Fruit fly (Drosophila melanogaster) whole organism, embryonic: ENCODE data around the gene Decay.
A peak's percentile ranks its signal among the peaks of the same experiment; 100 is the strongest.

Source experiments
- BEAF-32 ChIP-seq: fragments of 200-800 bp; sonication (Bioruptor generic); optimal IDR thresholded peaks from 3 replicates; lab custom pipeline; 2017; ENCODE audit warnings: missing biosample characterization, missing genetic modification characterization, mild to moderate bottlenecking, moderate library complexity, missing genetic modification reagents
- CG10274 ChIP-seq: fragments of 200-800 bp; sonication (Bioruptor generic); optimal IDR thresholded peaks from 3 replicates; lab custom pipeline; 2017; ENCODE audit warnings: missing biosample characterization, mild to moderate bottlenecking, missing genetic modification characterization
- CG11456 ChIP-seq: fragments of 200-800 bp; sonication (Bioruptor generic); IDR thresholded peaks from 3 replicates; pipeline ENCODE4 v1.3.6; 2022; ENCODE audit warnings: missing biosample characterization, missing genetic modification characterization
- CG12744 ChIP-seq: fragments of 200-800 bp; sonication (Bioruptor generic); optimal IDR thresholded peaks from 2 replicates; lab custom pipeline; 2016; ENCODE audit warnings: missing biosample characterization, missing genetic modification characterization
- CG14014 ChIP-seq: fragments of 200-800 bp; sonication (Bioruptor generic); IDR thresholded peaks from 2 replicates; pipeline ENCODE4 v1.3.6; 2022; ENCODE audit warnings: missing biosample characterization, missing genetic modification characterization
- CG14710 ChIP-seq: fragments of 200-800 bp; sonication (Bioruptor generic); optimal IDR thresholded peaks from 3 replicates; lab custom pipeline; 2019; ENCODE audit warnings: missing biosample characterization, mild to moderate bottlenecking, missing genetic modification characterization, moderate library complexity
- CG15073 ChIP-seq: fragments of 200-800 bp; sonication (Bioruptor generic); optimal IDR thresholded peaks from 2 replicates; lab custom pipeline; 2016; ENCODE audit warnings: missing biosample characterization, missing genetic modification characterization
- CG1529 ChIP-seq: fragments of 200-800 bp; sonication (Bioruptor generic); optimal IDR thresholded peaks from 3 replicates; lab custom pipeline; 2018; ENCODE audit warnings: missing biosample characterization, missing genetic modification characterization
- CG1602 ChIP-seq: fragments of 200-800 bp; sonication (Bioruptor generic); optimal IDR thresholded peaks from 3 replicates; lab custom pipeline; 2016; ENCODE audit warnings: missing biosample characterization, missing genetic modification characterization
- CG17328 ChIP-seq: fragments of 200-800 bp; sonication (Bioruptor generic); IDR thresholded peaks from 2 replicates; pipeline ENCODE4 v1.3.6; 2022; ENCODE audit warnings: missing biosample characterization, missing genetic modification characterization
- CG17359 ChIP-seq: fragments of 200-800 bp; sonication (Bioruptor generic); optimal IDR thresholded peaks from 3 replicates; lab custom pipeline; 2018; ENCODE audit warnings: missing biosample characterization, mild to moderate bottlenecking, missing genetic modification characterization, moderate library complexity
- CG17612 ChIP-seq: fragments of 200-800 bp; sonication (Bioruptor generic); IDR thresholded peaks from 2 replicates; pipeline ENCODE4 v1.3.6; 2022; ENCODE audit warnings: missing biosample characterization, missing genetic modification characterization
- CG18619 ChIP-seq: fragments of 200-800 bp; sonication (Bioruptor generic); optimal IDR thresholded peaks from 3 replicates; lab custom pipeline; 2017; ENCODE audit warnings: missing biosample characterization, mild to moderate bottlenecking, missing genetic modification characterization
- CG2199 ChIP-seq: fragments of 200-800 bp; sonication (Bioruptor generic); IDR thresholded peaks from 3 replicates; pipeline ENCODE4 v1.3.6; 2022; ENCODE audit warnings: missing biosample characterization, missing genetic modification characterization
- CG3065 ChIP-seq: fragments of 200-800 bp; sonication (Bioruptor generic); optimal IDR thresholded peaks from 2 replicates; lab custom pipeline; 2016; ENCODE audit warnings: missing biosample characterization, missing genetic modification characterization
- CG3163 ChIP-seq: fragments of 200-800 bp; sonication (Bioruptor generic); optimal IDR thresholded peaks from 3 replicates; lab custom pipeline; 2016; ENCODE audit warnings: missing biosample characterization, missing genetic modification characterization
- CG3838 ChIP-seq: fragments of 200-800 bp; sonication (Bioruptor generic); optimal IDR thresholded peaks from 3 replicates; lab custom pipeline; 2016; ENCODE audit warnings: missing biosample characterization, missing genetic modification characterization
- CG3847 ChIP-seq: fragments of 200-800 bp; sonication (Bioruptor generic); IDR thresholded peaks from 2 replicates; pipeline ENCODE4 v1.3.6; 2022; ENCODE audit warnings: missing biosample characterization, missing genetic modification characterization
- CG4328 ChIP-seq: fragments of 200-800 bp; sonication (Bioruptor generic); optimal IDR thresholded peaks from 3 replicates; lab custom pipeline; 2017; ENCODE audit warnings: missing biosample characterization, missing genetic modification reagents, missing genetic modification characterization
- CG4404 ChIP-seq: fragments of 200-800 bp; sonication (Bioruptor generic); IDR thresholded peaks from 2 replicates; pipeline ENCODE4 v1.3.6; 2022; ENCODE audit warnings: missing biosample characterization, missing genetic modification characterization
- CG6765 ChIP-seq: fragments of 200-800 bp; sonication (Bioruptor generic); optimal IDR thresholded peaks from 3 replicates; lab custom pipeline; 2017; ENCODE audit warnings: missing biosample characterization, mild to moderate bottlenecking, missing genetic modification characterization
- CG7928 ChIP-seq: fragments of 200-800 bp; sonication (Bioruptor generic); optimal IDR thresholded peaks from 2 replicates; lab custom pipeline; 2017; ENCODE audit warnings: missing biosample characterization, mild to moderate bottlenecking, missing genetic modification characterization
- CG9609 ChIP-seq: fragments of 200-800 bp; sonication (Bioruptor generic); optimal IDR thresholded peaks from 3 replicates; lab custom pipeline; 2016; ENCODE audit warnings: missing biosample characterization, missing genetic modification characterization
- CoRest ChIP-seq: fragments of 200-800 bp; sonication (Bioruptor generic); optimal IDR thresholded peaks from 3 replicates; lab custom pipeline; 2018; ENCODE audit warnings: missing biosample characterization, mild to moderate bottlenecking, missing genetic modification characterization, moderate library complexity
- Ets97D ChIP-seq: fragments of 200-800 bp; sonication (Bioruptor generic); optimal IDR thresholded peaks from 3 replicates; lab custom pipeline; 2016; ENCODE audit warnings: missing biosample characterization, missing genetic modification characterization
- H2.0 ChIP-seq: fragments of 200-800 bp; sonication (Bioruptor generic); IDR thresholded peaks from 2 replicates; pipeline ENCODE4 v1.3.6; 2022; ENCODE audit warnings: missing biosample characterization, missing genetic modification characterization
- Max ChIP-seq: fragments of 200-800 bp; sonication (Bioruptor generic); optimal IDR thresholded peaks from 2 replicates; lab custom pipeline; 2016; ENCODE audit warnings: missing biosample characterization, mild to moderate bottlenecking, missing genetic modification characterization
- Optix ChIP-seq: fragments of 200-800 bp; sonication (Bioruptor generic); IDR thresholded peaks from 3 replicates; pipeline ENCODE4 v1.3.6; 2022; ENCODE audit warnings: missing biosample characterization, missing genetic modification characterization
- Ravus ChIP-seq: fragments of 200-800 bp; sonication (Bioruptor generic); IDR thresholded peaks from 2 replicates; pipeline ENCODE4 v1.3.6; 2022; ENCODE audit warnings: missing biosample characterization, missing genetic modification characterization
- TFAM ChIP-seq: fragments of 200-800 bp; sonication (Bioruptor generic); optimal IDR thresholded peaks from 2 replicates; lab custom pipeline; 2017; ENCODE audit warnings: missing biosample characterization, missing genetic modification characterization, inconsistent platforms
- Xrp1 ChIP-seq: fragments of 200-800 bp; sonication (Bioruptor generic); IDR thresholded peaks from 2 replicates; pipeline ENCODE4 v1.3.6; 2022; ENCODE audit warnings: missing biosample characterization, missing genetic modification characterization
- cato ChIP-seq: fragments of 200-800 bp; sonication (Bioruptor generic); optimal IDR thresholded peaks from 2 replicates; lab custom pipeline; 2016; ENCODE audit warnings: missing biosample characterization, missing genetic modification characterization, borderline replicate concordance
- crc ChIP-seq: fragments of 200-800 bp; sonication (Bioruptor generic); optimal IDR thresholded peaks from 2 replicates; lab custom pipeline; 2016; ENCODE audit warnings: missing biosample characterization, missing genetic modification characterization
- cwo ChIP-seq: fragments of 200-800 bp; sonication (Bioruptor generic); optimal IDR thresholded peaks from 3 replicates; lab custom pipeline; 2017; ENCODE audit warnings: missing biosample characterization, missing genetic modification characterization, mild to moderate bottlenecking, moderate library complexity, missing genetic modification reagents
- dimm ChIP-seq: fragments of 200-800 bp; sonication (Bioruptor generic); IDR thresholded peaks from 2 replicates; pipeline ENCODE4 v1.3.6; 2022; ENCODE audit warnings: missing biosample characterization, missing genetic modification characterization
- gcm2 ChIP-seq: fragments of 200-800 bp; sonication (Bioruptor generic); optimal IDR thresholded peaks from 2 replicates; lab custom pipeline; 2016; ENCODE audit warnings: missing biosample characterization, missing genetic modification characterization
- grau ChIP-seq: fragments of 200-800 bp; optimal IDR thresholded peaks from 3 replicates; lab custom pipeline; 2019; ENCODE audit warnings: missing biosample characterization, mild to moderate bottlenecking, missing genetic modification characterization, moderate library complexity
- her ChIP-seq: fragments of 200-800 bp; sonication (Bioruptor generic); optimal IDR thresholded peaks from 2 replicates; lab custom pipeline; 2016; ENCODE audit warnings: missing biosample characterization, missing genetic modification characterization
- jigr1 ChIP-seq: fragments of 200-800 bp; sonication (Bioruptor generic); IDR thresholded peaks from 3 replicates; pipeline ENCODE4 v1.3.6; 2022; ENCODE audit warnings: missing biosample characterization, missing genetic modification characterization
- kah ChIP-seq: fragments of 200-800 bp; sonication (Bioruptor generic); optimal IDR thresholded peaks from 2 replicates; lab custom pipeline; 2018; ENCODE audit warnings: missing biosample characterization, mild to moderate bottlenecking, missing genetic modification characterization
- ken ChIP-seq: fragments of 200-800 bp; sonication (Bioruptor generic); IDR thresholded peaks from 3 replicates; pipeline ENCODE4 v1.3.6; 2022; ENCODE audit warnings: missing biosample characterization, missing genetic modification characterization
- lmd ChIP-seq: fragments of 200-800 bp; sonication (Bioruptor generic); IDR thresholded peaks from 2 replicates; pipeline ENCODE4 v1.3.6; 2022; ENCODE audit warnings: missing biosample characterization, missing genetic modification characterization
- luna ChIP-seq: fragments of 200-800 bp; sonication (Bioruptor generic); optimal IDR thresholded peaks from 2 replicates; lab custom pipeline; 2016; ENCODE audit warnings: missing biosample characterization, missing genetic modification characterization
- nmo ChIP-seq: fragments of 200-800 bp; sonication (Bioruptor generic); optimal IDR thresholded peaks from 2 replicates; lab custom pipeline; 2018; ENCODE audit warnings: missing biosample characterization, mild to moderate bottlenecking, missing genetic modification characterization, moderate library complexity
- nom ChIP-seq: fragments of 200-800 bp; sonication (Bioruptor generic); optimal IDR thresholded peaks from 2 replicates; lab custom pipeline; 2017; ENCODE audit warnings: missing biosample characterization, missing genetic modification characterization, mild to moderate bottlenecking, moderate library complexity, missing genetic modification reagents
- peb ChIP-seq: fragments of 200-800 bp; sonication (Bioruptor generic); IDR thresholded peaks from 2 replicates; pipeline ENCODE4 v1.3.6; 2022; ENCODE audit warnings: missing biosample characterization, missing genetic modification characterization
- pros ChIP-seq: fragments of 200-800 bp; sonication (Bioruptor generic); optimal IDR thresholded peaks from 3 replicates; lab custom pipeline; 2019; ENCODE audit warnings: missing biosample characterization, mild to moderate bottlenecking, missing genetic modification characterization, moderate library complexity
- pum ChIP-seq: fragments of 200-800 bp; sonication (Bioruptor generic); optimal IDR thresholded peaks from 2 replicates; lab custom pipeline; 2016; ENCODE audit warnings: missing biosample characterization, missing genetic modification characterization
- pzg ChIP-seq: fragments of 200-800 bp; sonication (Bioruptor generic); optimal IDR thresholded peaks from 3 replicates; lab custom pipeline; 2018; ENCODE audit warnings: missing biosample characterization, mild to moderate bottlenecking, missing genetic modification characterization, moderate library complexity
- tll ChIP-seq, 2 experiments: fragments of 200-800 bp in 1 of 2; fragments of >200 bp in 1 of 2; sonication (Bioruptor generic) in 1 of 2; optimal IDR thresholded peaks; 2 replicates each; lab custom pipeline; 2017 to 2019; ENCODE audit warnings: missing biosample characterization in 2 of 2, missing genetic modification characterization in 2 of 2, mild to moderate bottlenecking in 1 of 2, moderate library complexity in 1 of 2
- unc-4 ChIP-seq: fragments of 200-800 bp; sonication (Bioruptor generic); IDR thresholded peaks from 2 replicates; pipeline ENCODE4 v1.3.6; 2022; ENCODE audit warnings: missing biosample characterization, missing genetic modification characterization; ENCODE audit not compliant: partially characterized antibody
- yki ChIP-seq: fragments of >200 bp; optimal IDR thresholded peaks from 3 replicates; lab custom pipeline; 2018

Decay gene

DNA sequence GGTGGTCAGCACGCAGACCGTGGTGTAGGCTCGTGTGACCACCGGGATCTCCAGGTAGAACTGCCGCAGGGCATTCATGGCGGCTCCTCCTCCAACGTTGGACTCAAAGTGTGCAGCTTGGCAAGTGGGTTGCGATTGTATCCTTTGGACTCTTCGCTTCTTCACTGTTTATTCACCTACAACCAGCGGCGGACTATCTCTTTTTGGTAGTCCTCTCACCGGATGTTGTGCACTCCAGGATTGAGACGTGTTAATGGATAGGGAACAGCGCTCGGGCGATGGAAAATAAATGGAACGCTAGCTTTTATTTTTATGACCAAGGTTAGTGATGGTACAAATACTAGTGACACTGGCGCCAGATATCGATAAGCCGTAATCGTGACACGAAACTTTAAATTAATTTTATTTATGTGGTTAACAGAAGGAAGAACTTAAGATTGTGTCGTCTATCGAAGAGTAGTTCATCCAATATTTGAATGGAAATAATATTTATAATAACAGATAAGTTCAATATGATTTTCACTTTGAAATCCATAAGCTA, 16.9 kb downstream of the Decay start, which contains the start of gene Der-2 (continued):
- no peak for TF ChIP-seq peb (GFP tag; lab: Robert Waterston, UW)
- no peak for TF ChIP-seq grau (tag; lab: Kevin White, UChicago)
- TF ChIP-seq unc-4, result peak; percentile 93
- TF ChIP-seq CG3065 (GFP tag; lab: Kevin White, UChicago), result no peak
- no peak for TF ChIP-seq CG14710 (tag; lab: Kevin White, UChicago)
- no peak for TF ChIP-seq pros
- TF ChIP-seq CG3847 (GFP tag; lab: Robert Waterston, UW), result no peak
- no peak for TF ChIP-seq CG7928 (GFP tag; lab: Kevin White, UChicago)
- no peak for TF ChIP-seq CG18619 (GFP tag; lab: Kevin White, UChicago)
- no peak for TF ChIP-seq yki (lab: Kevin White, UChicago)
- TF ChIP-seq CG6765 (GFP tag; lab: Kevin White, UChicago), result no peak
- no peak for TF ChIP-seq TFAM (GFP tag; lab: Kevin White, UChicago)
- no peak for TF ChIP-seq CG2199 (GFP tag; lab: Robert Waterston, UW)
- TF ChIP-seq lmd (GFP tag; lab: Robert Waterston, UW), result no peak
- no peak for TF ChIP-seq gcm2
- TF ChIP-seq CG10274 (GFP tag; lab: Kevin White, UChicago), result no peak
- TF ChIP-seq CG17359 (tag; lab: Kevin White, UChicago), result no peak
- no peak for TF ChIP-seq CG15073
- TF ChIP-seq Optix (GFP tag; lab: Robert Waterston, UW), result no peak
- TF ChIP-seq cwo (GFP tag; lab: Kevin White, UChicago), result no peak
- no peak for TF ChIP-seq luna (GFP tag; lab: Kevin White, UChicago)
- TF ChIP-seq nom (GFP tag; lab: Kevin White, UChicago), result no peak
- TF ChIP-seq dimm (GFP tag; lab: Robert Waterston, UW), result no peak
- TF ChIP-seq BEAF-32 (GFP tag; lab: Kevin White, UChicago), result peak; percentile 77
- no peak for TF ChIP-seq CG17328 (GFP tag; lab: Robert Waterston, UW)
- peak; percentile 1 for TF ChIP-seq nmo (GFP tag; lab: Kevin White, UChicago)
- peak; percentile 42 for TF ChIP-seq pzg (GFP tag; lab: Kevin White, UChicago)
- TF ChIP-seq CG11456 (GFP tag; lab: Robert Waterston, UW), result no peak
- TF ChIP-seq CG4328 (GFP tag; lab: Kevin White, UChicago), result no peak
- no peak for TF ChIP-seq her (GFP tag; lab: Kevin White, UChicago)
- no peak for TF ChIP-seq tll (GFP tag; optimal IDR thresholded peaks at IDR 0.05; lab: Kevin White, UChicago)
- no peak for TF ChIP-seq CG14014
- no peak for TF ChIP-seq cato (GFP tag; lab: Kevin White, UChicago)
- no peak for TF ChIP-seq CG4404 (GFP tag; lab: Robert Waterston, UW)
- no peak for TF ChIP-seq Xrp1 (GFP tag; lab: Robert Waterston, UW)
- TF ChIP-seq pum (GFP tag; lab: Kevin White, UChicago), result no peak
- TF ChIP-seq ken (GFP tag; lab: Robert Waterston, UW), result no peak
- TF ChIP-seq CG12744, result no peak
- TF ChIP-seq CG1602, result no peak
- TF ChIP-seq CG17612 (GFP tag; lab: Robert Waterston, UW), result no peak
- TF ChIP-seq CG3163 (GFP tag; lab: Kevin White, UChicago), result no peak
- TF ChIP-seq CG3838 (GFP tag; lab: Kevin White, UChicago), result no peak
- no peak for TF ChIP-seq Ravus (GFP tag; lab: Robert Waterston, UW)
- TF ChIP-seq H2.0 (GFP tag; lab: Robert Waterston, UW), result no peak
- TF ChIP-seq kah (GFP tag; lab: Kevin White, UChicago), result no peak
- no peak for TF ChIP-seq crc
- TF ChIP-seq CG9609, result no peak
- TF ChIP-seq CoRest, result no peak
- no peak for TF ChIP-seq jigr1 (GFP tag; lab: Robert Waterston, UW)
- no peak for TF ChIP-seq Max (GFP tag; lab: Kevin White, UChicago)
- TF ChIP-seq Ets97D (GFP tag; lab: Kevin White, UChicago), result no peak
- no peak for TF ChIP-seq CG1529
